Fruit fly (Drosophila melanogaster): ENCODE measurements around the gene Rap1.

The Rap1 gene

DNA sequence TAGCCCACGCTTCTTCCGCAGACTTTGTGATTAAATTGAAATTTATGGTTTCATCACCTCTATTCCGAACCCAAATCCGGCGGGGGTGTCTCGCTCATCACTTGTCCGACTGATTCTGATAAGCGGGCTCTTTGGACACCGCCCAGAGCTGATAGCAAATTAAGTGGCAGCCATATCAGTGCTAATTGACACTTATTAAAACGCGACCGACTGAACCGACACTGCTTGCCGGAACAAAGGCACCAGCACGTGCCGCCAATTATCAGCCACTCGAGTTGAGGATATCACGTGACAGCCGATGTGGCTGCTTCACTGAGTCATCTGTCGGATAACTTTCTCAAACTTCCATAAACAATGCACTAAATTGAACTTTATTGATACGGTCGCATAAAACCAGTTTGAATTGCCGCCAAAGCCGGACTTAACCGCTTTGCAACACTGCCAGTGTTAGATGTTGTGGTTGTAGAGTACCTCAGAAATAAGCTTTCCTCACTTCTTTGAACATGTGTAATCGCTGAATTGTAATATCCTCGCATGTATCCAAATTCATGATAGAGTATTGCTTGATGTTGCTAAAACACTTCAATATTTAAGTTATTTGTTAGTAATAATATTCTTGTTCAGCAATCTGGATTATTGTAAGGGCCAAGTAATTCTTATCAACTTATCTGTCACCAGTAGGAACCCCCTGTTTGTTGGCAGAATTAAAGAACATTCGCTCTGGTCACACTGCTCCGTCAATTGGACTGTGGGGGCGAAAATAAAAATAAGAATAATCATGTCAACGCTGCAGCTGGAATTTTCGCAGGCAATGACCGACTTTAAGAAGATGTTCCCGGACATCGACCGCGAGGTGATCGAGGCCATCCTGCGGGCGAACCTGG lies 5.3 kb downstream of the Rap1 start, which contains the start of gene CG12024 (continued):
- TF ChIP-seq gcm2 (GFP tag; optimal IDR thresholded peaks at IDR 0.05) (peak; percentile 39), CG1647 (GFP tag; optimal IDR thresholded peaks at IDR 0.05) (peak; percentile 4), CG17612 (GFP tag; IDR thresholded peaks at IDR 0.05) (peak; percentile 27; the same call in 1 of the 2 replicates), Dek (tag; optimal IDR thresholded peaks at IDR 0.05) (peak; percentile 60), CG18619 (GFP tag; optimal IDR thresholded peaks at IDR 0.05) (peak; percentile 69), danr (GFP tag; IDR thresholded peaks at IDR 0.05) (peak; percentile 33; the same call in 1 of the 2 replicates), fd102C (GFP tag; optimal IDR thresholded peaks at IDR 0.05) (no peak), z (GFP tag; IDR thresholded peaks at IDR 0.05) (no peak), Atf6 (GFP tag; IDR thresholded peaks at IDR 0.05) (peak; percentile 55; the same call in 1 of the 2 replicates), nau (GFP tag; optimal IDR thresholded peaks at IDR 0.05) (peak; percentile 30), mirr (GFP tag; optimal IDR thresholded peaks at IDR 0.05) (peak; percentile 18), corto (GFP tag; optimal IDR thresholded peaks at IDR 0.05) (no peak), CG10267 (tag; optimal IDR thresholded peaks at IDR 0.05) (peak; percentile 93), CG1792 (GFP tag; optimal IDR thresholded peaks at IDR 0.05) (peak; percentile 46), Dbx (GFP tag; IDR thresholded peaks at IDR 0.05) (peak; percentile 72; the same call in 2 of the 3 replicates), Fer1 (GFP tag; optimal IDR thresholded peaks at IDR 0.05) (peak; percentile 78), CG34422 (GFP tag; IDR thresholded peaks at IDR 0.05) (peak; percentile 64; the same call in 2 of the 3 replicates), Eip74EF (GFP tag; optimal IDR thresholded peaks at IDR 0.05) (no peak), dysf (GFP tag; IDR thresholded peaks at IDR 0.05) (peak; percentile 78), CG2889 (GFP tag; IDR thresholded peaks at IDR 0.05) (peak; percentile 47; the same call in 2 of the 3 replicates), CG11504 (tag; optimal IDR thresholded peaks at IDR 0.05) (peak; percentile 82), CG4404 (GFP tag; IDR thresholded peaks at IDR 0.05) (peak; percentile 60), CG9727 (GFP tag; optimal IDR thresholded peaks at IDR 0.05) (peak; percentile 58), CG4730 (GFP tag; IDR thresholded peaks at IDR 0.05) (peak; percentile 31; the same call in 1 of the 2 replicates), ato (GFP tag; IDR thresholded peaks at IDR 0.05; ENCODE audit: partially characterized antibody) (no peak), btn (GFP tag; optimal IDR thresholded peaks at IDR 0.05) (no peak), CG8281 (tag; optimal IDR thresholded peaks at IDR 0.05) (peak; percentile 31), CG12071 (GFP tag; optimal IDR thresholded peaks at IDR 0.05) (peak; percentile 14), CkIIα-i1 (GFP tag; IDR thresholded peaks at IDR 0.05) (no peak), gcm (GFP tag; optimal IDR thresholded peaks at IDR 0.05) (peak; percentile 26), CG3407 (GFP tag; optimal IDR thresholded peaks at IDR 0.05) (no peak), ssp (GFP tag; IDR thresholded peaks at IDR 0.05) (peak; percentile 98), H15 (GFP tag; IDR thresholded peaks at IDR 0.05) (peak; percentile 62; the same call in 1 of the 3 replicates), CG9932 (GFP tag; IDR thresholded peaks at IDR 0.05) (peak; percentile 89), CG1024 (GFP tag; IDR thresholded peaks at IDR 0.05) (peak; percentile 44), B-H2 (GFP tag; optimal IDR thresholded peaks at IDR 0.05) (peak; percentile 79), sob (GFP tag; IDR thresholded peaks at IDR 0.05) (peak; percentile 78), sens (GFP tag) (peak; percentile 92), ATbp (GFP tag; optimal IDR thresholded peaks at IDR 0.05) (peak; percentile 19), Sry-β (GFP tag; optimal IDR thresholded peaks at IDR 0.05) (peak; percentile 8), Dip3 (GFP tag; optimal IDR thresholded peaks at IDR 0.05) (peak; percentile 82), stc (GFP tag; IDR thresholded peaks at IDR 0.05) (no peak), Gug (GFP tag; IDR thresholded peaks at IDR 0.05) (peak; percentile 56; the same call in 2 of the 4 replicates), odd (GFP tag; optimal IDR thresholded peaks at IDR 0.05) (no peak), croc (GFP tag; conservative IDR thresholded peaks at IDR 0.05) (peak; percentile 13; the same call in 1 of the 3 replicates), gro (GFP tag; optimal IDR thresholded peaks at IDR 0.05) (peak; percentile 63), CG1832 (GFP tag; optimal IDR thresholded peaks at IDR 0.05) (no peak), gfzf (GFP tag; optimal IDR thresholded peaks at IDR 0.05) (peak; percentile 86), CG2199 (GFP tag; IDR thresholded peaks at IDR 0.05) (no peak)

Measured in whole organism, embryonic.